Worm (Caenorhabditis elegans) whole organism, L4 larva: ENCODE measurements around the gene nhx-4.

Experiments used
- F44E2.7 ChIP-seq: fragments of 200-800 bp; sonication (Bioruptor generic); IDR thresholded peaks from 2 replicates; pipeline ENCODE4 v2.1.2; 2022; ENCODE audit warnings: missing genetic modification characterization, missing compliant biosample characterization
- F49E8.2 ChIP-seq: sonication (generic microtip); optimal IDR thresholded peaks from 2 replicates; lab custom pipeline; 2016; ENCODE audit warnings: missing compliant biosample characterization, mild to moderate bottlenecking, missing genetic modification characterization, borderline replicate concordance
- R02D3.7 ChIP-seq: fragments of 150-350 bp; sonication (generic microtip); optimal IDR thresholded peaks from 3 replicates; lab custom pipeline; 2014; ENCODE audit warnings: missing biosample characterization, missing genetic modification characterization
- Y75B8A.6 ChIP-seq: fragments of 200-800 bp; sonication (Bioruptor generic); IDR thresholded peaks from 2 replicates; pipeline ENCODE4 v1.3.6; 2022; ENCODE audit warnings: missing genetic modification reagents, missing genetic modification characterization, missing compliant biosample characterization
- ZK337.2 ChIP-seq: fragments of 200-800 bp; sonication (Bioruptor generic); IDR thresholded peaks from 2 replicates; pipeline ENCODE4 v1.3.6; 2022; ENCODE audit warnings: missing genetic modification reagents, missing genetic modification characterization, missing compliant biosample characterization
- attf-4 ChIP-seq: sonication (generic microtip); optimal IDR thresholded peaks from 3 replicates; lab custom pipeline; 2017; ENCODE audit warnings: missing biosample characterization, missing genetic modification characterization
- ceh-20 ChIP-seq: fragments of 200-800 bp; sonication (Bioruptor generic); IDR thresholded peaks from 2 replicates; pipeline ENCODE4 v1.3.6; 2022; ENCODE audit warnings: missing genetic modification reagents, missing genetic modification characterization, missing compliant biosample characterization
- cey-2 ChIP-seq: sonication (generic microtip); optimal IDR thresholded peaks from 3 replicates; lab custom pipeline; 2017; ENCODE audit warnings: missing genetic modification characterization, mild to moderate bottlenecking, missing compliant biosample characterization, antibody characterized with exemption, borderline replicate concordance; ENCODE audit not compliant: insufficient read depth
- daf-16 ChIP-seq, 3 experiments: sonication (generic microtip); optimal IDR thresholded peaks; 2 replicates each; lab custom pipeline; 2016 to 2017; ENCODE audit warnings: missing genetic modification characterization in 3 of 3, missing genetic modification reagents in 3 of 3, mild to moderate bottlenecking in 2 of 3, missing compliant biosample characterization in 2 of 3, missing biosample characterization in 1 of 3, moderate library complexity in 1 of 3
- dmd-6 ChIP-seq: fragments of 200-800 bp; sonication (Bioruptor generic); IDR thresholded peaks from 2 replicates; pipeline ENCODE4 v1.3.6; 2022; ENCODE audit warnings: missing genetic modification reagents, missing genetic modification characterization, missing compliant biosample characterization
- dmd-8 ChIP-seq: fragments of 200-800 bp; sonication (Bioruptor generic); IDR thresholded peaks from 2 replicates; pipeline ENCODE4 v1.3.6; 2022; ENCODE audit warnings: missing genetic modification characterization, missing compliant biosample characterization
- duxl-1 ChIP-seq: sonication (generic microtip); optimal IDR thresholded peaks from 2 replicates; lab custom pipeline; 2016; ENCODE audit warnings: mild to moderate bottlenecking, missing genetic modification characterization, moderate library complexity, missing compliant biosample characterization; ENCODE audit not compliant: poor library complexity
- dve-1 ChIP-seq: sonication (generic microtip); optimal IDR thresholded peaks from 2 replicates; lab custom pipeline; 2017; ENCODE audit warnings: antibody characterized with exemption, mild to moderate bottlenecking, missing genetic modification characterization, missing compliant biosample characterization; ENCODE audit not compliant: insufficient read depth
- gei-8 ChIP-seq: fragments of 200-800 bp; sonication (Bioruptor generic); optimal IDR thresholded peaks from 2 replicates; lab custom pipeline; 2018; ENCODE audit warnings: mild to moderate bottlenecking, missing genetic modification characterization, missing compliant biosample characterization
- hif-1 ChIP-seq, 2 experiments: sonication (generic microtip); optimal IDR thresholded peaks; 2 replicates each; lab custom pipeline; 2016 to 2017; ENCODE audit warnings: missing compliant biosample characterization in 2 of 2, missing genetic modification characterization in 2 of 2, missing genetic modification reagents in 2 of 2, missing genotype in 2 of 2, mild to moderate bottlenecking in 1 of 2
- hlh-11 ChIP-seq: fragments of 200-800 bp; sonication (Bioruptor generic); optimal IDR thresholded peaks from 2 replicates; lab custom pipeline; 2018; ENCODE audit warnings: mild to moderate bottlenecking, missing genetic modification characterization, missing compliant biosample characterization
- hlh-30 ChIP-seq: sonication (generic microtip); optimal IDR thresholded peaks from 2 replicates; lab custom pipeline; 2017; ENCODE audit warnings: antibody characterized with exemption, mild to moderate bottlenecking, missing genetic modification characterization, missing compliant biosample characterization; ENCODE audit not compliant: insufficient read depth
- jun-1 ChIP-seq: fragments of 150-350 bp; optimal IDR thresholded peaks from 2 replicates; lab custom pipeline; 2014; ENCODE audit warnings: missing biosample characterization, missing genetic modification reagents, missing genetic modification characterization
- lin-1 ChIP-seq: fragments of 200-800 bp; sonication (Bioruptor generic); IDR thresholded peaks from 2 replicates; pipeline ENCODE4 v1.3.6; 2022; ENCODE audit warnings: missing genetic modification reagents, missing genetic modification characterization, missing compliant biosample characterization
- lin-13 ChIP-seq: fragments of 150-350 bp; optimal IDR thresholded peaks from 2 replicates; lab custom pipeline; 2014; ENCODE audit warnings: missing biosample characterization, missing genetic modification reagents, missing genetic modification characterization
- lin-38 ChIP-seq: fragments of 200-800 bp; sonication (Bioruptor generic); IDR thresholded peaks from 2 replicates; pipeline ENCODE4 v1.3.6; 2022; ENCODE audit warnings: missing genetic modification reagents, missing genetic modification characterization, missing compliant biosample characterization
- madf-9 ChIP-seq: fragments of 200-800 bp; sonication (Bioruptor generic); conservative IDR thresholded peaks from 2 replicates; pipeline ENCODE4 v1.3.6; 2022; ENCODE audit warnings: missing genetic modification reagents, missing genetic modification characterization, missing compliant biosample characterization
- mep-1 ChIP-seq: fragments of 150-350 bp; sonication (generic microtip); optimal IDR thresholded peaks from 3 replicates; lab custom pipeline; 2014; ENCODE audit warnings: missing biosample characterization, missing genetic modification characterization
- nhr-102 ChIP-seq: sonication (generic microtip); optimal IDR thresholded peaks from 2 replicates; lab custom pipeline; 2016; ENCODE audit warnings: mild to moderate bottlenecking, missing genetic modification characterization, moderate library complexity, missing compliant biosample characterization
- nhr-28 ChIP-seq: fragments of 150-350 bp; optimal IDR thresholded peaks from 2 replicates; lab custom pipeline; 2014; ENCODE audit warnings: missing biosample characterization, missing genetic modification characterization
- nhr-41 ChIP-seq: fragments of 200-800 bp; sonication (Bioruptor generic); IDR thresholded peaks from 2 replicates; pipeline ENCODE4 v1.3.6; 2022; ENCODE audit warnings: missing genetic modification reagents, missing genetic modification characterization, missing compliant biosample characterization
- nhr-48 ChIP-seq: sonication (generic microtip); optimal IDR thresholded peaks from 2 replicates; lab custom pipeline; 2016; ENCODE audit warnings: mild to moderate bottlenecking, missing genetic modification characterization, missing compliant biosample characterization
- nhr-77 ChIP-seq: fragments of 150-350 bp; optimal IDR thresholded peaks from 2 replicates; lab custom pipeline; 2014; ENCODE audit warnings: missing biosample characterization, missing genetic modification characterization
- pha-4 ChIP-seq, 2 experiments: fragments of 150-350 bp in 1 of 2; fragments of 200-800 bp in 1 of 2; sonication (Bioruptor generic) in 1 of 2; IDR thresholded peaks in 1 of 2; optimal IDR thresholded peaks in 1 of 2; 2 replicates each; pipeline versions ENCODE4 v1.3.6 to Lab custom; 2014 to 2022; ENCODE audit warnings: missing genetic modification characterization in 2 of 2, missing genetic modification reagents in 2 of 2, missing biosample characterization in 1 of 2, missing compliant biosample characterization in 1 of 2
- php-3 ChIP-seq: fragments of 200-800 bp; sonication (Bioruptor generic); IDR thresholded peaks from 2 replicates; pipeline ENCODE4 v1.3.6; 2022; ENCODE audit warnings: missing genetic modification reagents, missing genetic modification characterization, missing compliant biosample characterization
- pqm-1 ChIP-seq: sonication (generic microtip); optimal IDR thresholded peaks from 2 replicates; lab custom pipeline; 2017; ENCODE audit warnings: missing biosample characterization, missing genetic modification characterization
- sdz-12 ChIP-seq: fragments of 200-800 bp; sonication (Bioruptor generic); optimal IDR thresholded peaks from 2 replicates; lab custom pipeline; 2018; ENCODE audit warnings: mild to moderate bottlenecking, missing genetic modification characterization, missing compliant biosample characterization
- spr-3 ChIP-seq: fragments of 200-800 bp; sonication (Bioruptor generic); optimal IDR thresholded peaks from 2 replicates; lab custom pipeline; 2018; ENCODE audit warnings: mild to moderate bottlenecking, missing genetic modification characterization, missing compliant biosample characterization
- tra-1 ChIP-seq: fragments of 200-800 bp; sonication (Bioruptor generic); IDR thresholded peaks from 2 replicates; pipeline ENCODE4 v1.3.6; 2022; ENCODE audit warnings: missing genetic modification reagents, missing genetic modification characterization, missing compliant biosample characterization
- vab-7 ChIP-seq: fragments of 200-800 bp; sonication (Bioruptor generic); IDR thresholded peaks from 2 replicates; pipeline ENCODE4 v1.3.6; 2022; ENCODE audit warnings: missing genetic modification reagents, missing genetic modification characterization, missing compliant biosample characterization
- zfp-2 ChIP-seq: sonication (generic microtip); optimal IDR thresholded peaks from 2 replicates; lab custom pipeline; 2016; ENCODE audit warnings: mild to moderate bottlenecking, missing genetic modification characterization, missing compliant biosample characterization
- zfp-3 ChIP-seq: fragments of 200-800 bp; sonication (Bioruptor generic); conservative IDR thresholded peaks from 2 replicates; pipeline ENCODE4 v1.3.6; 2022; ENCODE audit warnings: missing genetic modification reagents, missing genetic modification characterization, missing compliant biosample characterization
- ztf-7 ChIP-seq: fragments of 150-350 bp; optimal IDR thresholded peaks from 2 replicates; lab custom pipeline; 2014; ENCODE audit warnings: missing biosample characterization, missing genetic modification characterization

Gene nhx-4

ce11 chrX:6905581-6905980 is 8.5 kb upstream of the nhx-4 start:
- TF ChIP-seq nhr-28 (tag; lab: Kevin White, UChicago) (peak; percentile 77), nhr-48 (tag; lab: Kevin White, UChicago) (peak; percentile 50), lin-1 (GFP tag; lab: Robert Waterston, UW) (0 out of 2 replicates have a peak, but pooled peaks have one; percentile 13), pqm-1 (tag; lab: Kevin White, UChicago) (peak; percentile 88), vab-7 (GFP tag; lab: Robert Waterston, UW) (no peak), nhr-102 (tag; lab: Kevin White, UChicago) (peak; percentile 8), ceh-20 (GFP tag; lab: Robert Waterston, UW) (0 out of 2 replicates have a peak, but pooled peaks have one; percentile 17), lin-13 (no peak), cey-2 (tag; lab: Kevin White, UChicago) (no peak), sdz-12 (GFP tag; lab: Kevin White, UChicago) (no peak), hlh-11 (tag; lab: Kevin White, UChicago) (peak; percentile 76), nhr-41 (GFP tag; lab: Robert Waterston, UW) (0 out of 2 replicates have a peak, but pooled peaks have one; percentile 10), zfp-3 (GFP tag; lab: Robert Waterston, UW) (no peak), R02D3.7 (tag; lab: Kevin White, UChicago) (no peak), ztf-7 (tag; lab: Kevin White, UChicago) (peak; percentile 61), dmd-8 (GFP tag; lab: Robert Waterston, UW) (no peak), hlh-30 (tag; lab: Kevin White, UChicago) (peak; percentile 25), jun-1 (tag; lab: Kevin White, UChicago) (no peak), F49E8.2 (tag; lab: Kevin White, UChicago) (no peak), F44E2.7 (GFP tag; lab: Robert Waterston, UW) (no peak), attf-4 (tag; lab: Kevin White, UChicago) (no peak), mep-1 (tag; lab: Kevin White, UChicago) (peak; percentile 50), lin-38 (no peak), dve-1 (tag; lab: Kevin White, UChicago) (peak; percentile 86), spr-3 (no peak), tra-1 (GFP tag; lab: Robert Waterston, UW) (no peak), dmd-6 (GFP tag; lab: Robert Waterston, UW) (peak; percentile 85), daf-16 (GFP tag; optimal IDR thresholded peaks at IDR 0.05; lab: Kevin White, UChicago) (no peak), daf-16 (tag; optimal IDR thresholded peaks at IDR 0.05; lab: Kevin White, UChicago) (peak; percentile 78), nhr-77 (tag; lab: Kevin White, UChicago) (peak; percentile 55), ZK337.2 (GFP tag; lab: Robert Waterston, UW) (no peak), gei-8 (GFP tag; lab: Kevin White, UChicago) (no peak), Y75B8A.6 (GFP tag; lab: Robert Waterston, UW) (no peak), zfp-2 (tag; lab: Kevin White, UChicago) (no peak), hif-1 (tag; optimal IDR thresholded peaks at IDR 0.05; lab: Kevin White, UChicago) (peak in 1 of 2 experiments; percentile 21), pha-4 (GFP tag; IDR thresholded peaks at IDR 0.05; lab: Robert Waterston, UW) (no peak), pha-4 (tag; optimal IDR thresholded peaks at IDR 0.05; lab: Kevin White, UChicago) (no peak), php-3 (GFP tag; lab: Robert Waterston, UW) (peak; percentile 51; the same call in 1 of the 2 replicates), duxl-1 (tag; lab: Kevin White, UChicago) (no peak), madf-9 (GFP tag; lab: Robert Waterston, UW) (no peak)
